Worm (Caenorhabditis elegans) whole organism, L2 larva: ENCODE results near the gene K03B4.9.

Experiments
- C34F6.9 ChIP-seq: fragments of 150-350 bp; optimal IDR thresholded peaks from 2 replicates; lab custom pipeline; 2014; ENCODE audit warnings: missing biosample characterization, missing genetic modification characterization
- F13H6.1 ChIP-seq: sonication (generic microtip); optimal IDR thresholded peaks from 2 replicates; lab custom pipeline; 2016; ENCODE audit warnings: missing genetic modification characterization, missing compliant biosample characterization
- Y55F3AM.14 ChIP-seq: fragments of 200-800 bp; sonication (Bioruptor generic); optimal IDR thresholded peaks from 2 replicates; lab custom pipeline; 2018; ENCODE audit warnings: mild to moderate bottlenecking, missing genetic modification characterization, missing compliant biosample characterization
- ZK546.5 ChIP-seq: sonication (generic microtip); optimal IDR thresholded peaks from 2 replicates; lab custom pipeline; 2017; ENCODE audit warnings: missing biosample characterization, missing genetic modification characterization
- alr-1 ChIP-seq: fragments of 150-350 bp; optimal IDR thresholded peaks from 2 replicates; lab custom pipeline; 2014; ENCODE audit warnings: missing biosample characterization, missing genetic modification characterization
- aly-2 ChIP-seq: fragments of 150-350 bp; optimal IDR thresholded peaks from 2 replicates; lab custom pipeline; 2014; ENCODE audit warnings: missing biosample characterization, missing genetic modification characterization
- ama-1 ChIP-seq: fragments of 150-350 bp; optimal IDR thresholded peaks from 2 replicates; lab custom pipeline; 2018; ENCODE audit warnings: inconsistent platforms
- blmp-1 ChIP-seq: sonication (generic microtip); optimal IDR thresholded peaks from 2 replicates; lab custom pipeline; 2017; ENCODE audit warnings: missing genetic modification characterization, mild to moderate bottlenecking, missing compliant biosample characterization, antibody characterized with exemption, moderate library complexity; ENCODE audit not compliant: insufficient read depth
- ceh-16 ChIP-seq: fragments of 150-350 bp; optimal IDR thresholded peaks from 2 replicates; lab custom pipeline; 2014; ENCODE audit warnings: missing biosample characterization, missing genetic modification characterization
- crh-2 ChIP-seq: sonication (generic microtip); optimal IDR thresholded peaks from 2 replicates; lab custom pipeline; 2017; ENCODE audit warnings: missing biosample characterization, missing genetic modification characterization
- dmd-4 ChIP-seq: sonication (generic microtip); optimal IDR thresholded peaks from 2 replicates; lab custom pipeline; 2017; ENCODE audit warnings: missing biosample characterization, missing genetic modification characterization
- elt-1 ChIP-seq: fragments of 150-350 bp; optimal IDR thresholded peaks from 2 replicates; lab custom pipeline; 2014; ENCODE audit warnings: missing biosample characterization, missing genetic modification characterization
- fos-1 ChIP-seq: fragments of 150-350 bp; optimal IDR thresholded peaks from 2 replicates; lab custom pipeline; 2014; ENCODE audit warnings: missing biosample characterization, missing genetic modification characterization
- gmeb-1 ChIP-seq: fragments of 150-350 bp; optimal IDR thresholded peaks from 2 replicates; lab custom pipeline; 2014; ENCODE audit warnings: missing biosample characterization, missing genetic modification characterization
- lin-11 ChIP-seq: fragments of 150-350 bp; sonication (generic microtip); optimal IDR thresholded peaks from 2 replicates; lab custom pipeline; 2014; ENCODE audit warnings: missing biosample characterization, missing genetic modification characterization, inconsistent platforms, mixed read lengths
- lsy-2 ChIP-seq, 2 experiments: fragments of 150-350 bp in 1 of 2; sonication (generic microtip) in 1 of 2; optimal IDR thresholded peaks; 2 replicates each; lab custom pipeline; 2014 to 2017; ENCODE audit warnings: missing biosample characterization in 2 of 2, missing genetic modification characterization in 2 of 2
- mdl-1 ChIP-seq, 2 experiments: fragments of 150-350 bp in 1 of 2; sonication (generic microtip) in 1 of 2; optimal IDR thresholded peaks; 2 replicates each; lab custom pipeline; 2017; ENCODE audit warnings: missing biosample characterization in 2 of 2, missing genetic modification characterization in 2 of 2
- nhr-10 ChIP-seq: sonication (generic microtip); optimal IDR thresholded peaks from 2 replicates; lab custom pipeline; 2017; ENCODE audit warnings: missing biosample characterization, missing genetic modification characterization
- nhr-11 ChIP-seq: fragments of 150-350 bp; optimal IDR thresholded peaks from 2 replicates; lab custom pipeline; 2014; ENCODE audit warnings: missing biosample characterization, missing genetic modification characterization
- nhr-129 ChIP-seq: fragments of 150-350 bp; optimal IDR thresholded peaks from 2 replicates; lab custom pipeline; 2014; ENCODE audit warnings: missing biosample characterization, missing genetic modification characterization
- nhr-21 ChIP-seq: fragments of 150-350 bp; optimal IDR thresholded peaks from 2 replicates; lab custom pipeline; 2014; ENCODE audit warnings: missing biosample characterization, missing genetic modification characterization
- nhr-23 ChIP-seq: fragments of 150-350 bp; optimal IDR thresholded peaks from 2 replicates; lab custom pipeline; 2014; ENCODE audit warnings: missing biosample characterization, missing genetic modification reagents, missing genetic modification characterization
- nhr-237 ChIP-seq: fragments of 150-350 bp; optimal IDR thresholded peaks from 2 replicates; lab custom pipeline; 2014; ENCODE audit warnings: missing biosample characterization, missing genetic modification characterization
- nhr-25 ChIP-seq: fragments of 150-350 bp; sonication (generic microtip); optimal IDR thresholded peaks from 3 replicates; lab custom pipeline; 2014; ENCODE audit warnings: missing biosample characterization, missing genetic modification characterization
- nhr-6 ChIP-seq: fragments of 150-350 bp; optimal IDR thresholded peaks from 2 replicates; lab custom pipeline; 2014; ENCODE audit warnings: missing biosample characterization, missing genetic modification characterization
- nhr-77 ChIP-seq: fragments of 150-350 bp; optimal IDR thresholded peaks from 2 replicates; lab custom pipeline; 2014; ENCODE audit warnings: missing biosample characterization, missing genetic modification characterization
- skn-1 ChIP-seq: sonication (generic microtip); optimal IDR thresholded peaks from 2 replicates; lab custom pipeline; 2017; ENCODE audit warnings: missing biosample characterization, missing genetic modification characterization
- sma-9 ChIP-seq, 2 experiments: fragments of 150-350 bp in 1 of 2; sonication (generic microtip) in 1 of 2; optimal IDR thresholded peaks; 2 replicates each; lab custom pipeline; 2014 to 2016; ENCODE audit warnings: missing genetic modification characterization in 2 of 2, mild to moderate bottlenecking in 1 of 2, missing biosample characterization in 1 of 2, missing compliant biosample characterization in 1 of 2, missing genetic modification reagents in 1 of 2, moderate library complexity in 1 of 2
- unc-39 ChIP-seq: fragments of 150-350 bp; optimal IDR thresholded peaks from 2 replicates; lab custom pipeline; 2014; ENCODE audit warnings: missing biosample characterization, missing genetic modification characterization
- unc-55 ChIP-seq: fragments of 150-350 bp; sonication (generic microtip); optimal IDR thresholded peaks from 3 replicates; lab custom pipeline; 2014; ENCODE audit warnings: missing biosample characterization, missing genetic modification reagents, missing genetic modification characterization
- zag-1 ChIP-seq: fragments of 150-350 bp; optimal IDR thresholded peaks from 2 replicates; lab custom pipeline; 2014; ENCODE audit warnings: missing biosample characterization, missing genetic modification characterization
- ztf-4 ChIP-seq: fragments of 150-350 bp; optimal IDR thresholded peaks from 2 replicates; lab custom pipeline; 2014; ENCODE audit warnings: missing biosample characterization, missing genetic modification characterization

K03B4.9 gene

ce11 chrV:4672487-4672886 is at the start of gene K03B4.9:
K03B4.9 (minus strand) TSS chrV:4672587.
- TF ChIP-seq nhr-6 (tag; lab: Kevin White, UChicago) (no peak), ceh-16 (no peak), alr-1 (no peak), nhr-129 (tag; lab: Kevin White, UChicago) (no peak), aly-2 (tag; lab: Kevin White, UChicago) (no peak), sma-9 (GFP tag; optimal IDR thresholded peaks at IDR 0.05; lab: Kevin White, UChicago) (no peak), sma-9 (tag; optimal IDR thresholded peaks at IDR 0.05; lab: Kevin White, UChicago) (no peak), blmp-1 (no peak), zag-1 (tag; lab: Kevin White, UChicago) (no peak)

- peak; percentile 91 for TF ChIP-seq fos-1 (tag; lab: Kevin White, UChicago)
- TF ChIP-seq nhr-25 (tag; lab: Kevin White, UChicago) = no peak
- peak; percentile 5 for TF ChIP-seq sma-9 (GFP tag; optimal IDR thresholded peaks at IDR 0.05; lab: Kevin White, UChicago)
- no peak for TF ChIP-seq sma-9 (tag; optimal IDR thresholded peaks at IDR 0.05; lab: Kevin White, UChicago)
- no peak for TF ChIP-seq ZK546.5 (tag; lab: Kevin White, UChicago)
- peak; percentile 50 for TF ChIP-seq crh-2 (tag; lab: Kevin White, UChicago)
- TF ChIP-seq unc-55 (GFP tag; lab: Kevin White, UChicago) = no peak
- TF ChIP-seq nhr-10 (tag; lab: Kevin White, UChicago) = no peak
- peak; percentile 12 for TF ChIP-seq gmeb-1 (tag; lab: Kevin White, UChicago)
These were observed 48.6 kb upstream of the K03B4.9 start for ce11 chrV:4720884-4721464.

ce11 chrV:4719965-4720364 is 47.6 kb upstream of the K03B4.9 start, which contains the start of gene prx-6:
prx-6 (minus strand) TSS chrV:4720093.
- TF ChIP-seq fos-1 (tag; lab: Kevin White, UChicago) = peak; percentile 41
- no peak for TF ChIP-seq aly-2 (tag; lab: Kevin White, UChicago)
- TF ChIP-seq blmp-1 = no peak
- TF ChIP-seq crh-2 (tag; lab: Kevin White, UChicago) = peak; percentile 66
- TF ChIP-seq gmeb-1 (tag; lab: Kevin White, UChicago) = peak; percentile 6
- no peak for TF ChIP-seq Y55F3AM.14 (GFP tag; lab: Kevin White, UChicago)

DNA sequence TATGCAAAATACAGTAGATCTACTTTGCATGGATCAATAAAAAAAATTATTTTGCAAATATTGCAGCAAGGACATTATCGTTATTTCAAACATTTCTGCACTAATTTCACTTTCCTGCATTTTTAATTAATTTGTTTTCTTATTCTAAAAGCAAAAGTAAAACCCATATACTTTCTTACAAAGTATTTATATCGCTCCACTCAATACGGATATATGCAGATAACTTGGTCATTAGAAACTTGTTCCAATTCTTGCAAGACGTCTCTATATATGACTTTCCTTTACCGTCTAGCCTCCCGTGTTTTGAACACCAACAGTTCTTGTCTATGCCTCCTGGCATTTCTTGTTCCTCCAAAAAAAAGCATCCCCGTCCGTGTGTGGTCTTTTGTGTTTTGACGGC is 38.1 kb upstream of the K03B4.9 start, which contains the start of gene oac-24:
Gene oac-24, plus strand, starts transcription at position 301 of the 400 bp plus-strand sequence.
- no peak for TF ChIP-seq elt-1 (tag; lab: Kevin White, UChicago)
- TF ChIP-seq mdl-1 (tag; optimal IDR thresholded peaks at IDR 0.05; lab: Kevin White, UChicago) = no peak
- no peak for TF ChIP-seq ceh-16
- no peak for TF ChIP-seq ama-1 (lab: Kevin White, UChicago)
- no peak for TF ChIP-seq nhr-237 (tag; lab: Kevin White, UChicago)
- no peak for TF ChIP-seq gmeb-1 (tag; lab: Kevin White, UChicago)
- TF ChIP-seq ztf-4 (tag; lab: Kevin White, UChicago) = no peak
- TF ChIP-seq nhr-77 (tag; lab: Kevin White, UChicago) = no peak
- no peak for TF ChIP-seq nhr-11 (tag; lab: Kevin White, UChicago)

- TF ChIP-seq C34F6.9 (no peak), ZK546.5 (tag; lab: Kevin White, UChicago) (no peak), dmd-4 (tag; lab: Kevin White, UChicago) (no peak), nhr-23 (no peak), crh-2 (tag; lab: Kevin White, UChicago) (no peak), nhr-21 (no peak), unc-39 (tag; lab: Kevin White, UChicago) (no peak), mdl-1 (tag; optimal IDR thresholded peaks at IDR 0.05; lab: Kevin White, UChicago) (no peak), F13H6.1 (tag; lab: Kevin White, UChicago) (no peak), nhr-10 (tag; lab: Kevin White, UChicago) (no peak), elt-1 (tag; lab: Kevin White, UChicago) (no peak), lsy-2 (tag; optimal IDR thresholded peaks at IDR 0.05; lab: Kevin White, UChicago) (no peak), skn-1 (tag; lab: Kevin White, UChicago) (no peak), lin-11 (tag; lab: Kevin White, UChicago) (no peak), nhr-11 (tag; lab: Kevin White, UChicago) (no peak), nhr-77 (tag; lab: Kevin White, UChicago) (no peak)
These were observed 35.3 kb upstream of the K03B4.9 start for ce11 chrV:4707646-4708045.
